Fruit fly (Drosophila melanogaster) whole organism, embryonic: ENCODE data around the gene CG32447.
A peak's percentile ranks its signal among the peaks of the same experiment; 100 is the strongest.

Experiments used
- Atf6 ChIP-seq: fragments of 200-800 bp; sonication (Bioruptor generic); IDR thresholded peaks from 2 replicates; pipeline ENCODE4 v1.3.6; 2022; ENCODE audit warnings: missing biosample characterization, missing genetic modification characterization
- Blimp-1 ChIP-seq: fragments of 200-800 bp; sonication (Bioruptor generic); optimal IDR thresholded peaks from 3 replicates; lab custom pipeline; 2018; ENCODE audit warnings: missing biosample characterization, missing genetic modification characterization, mild to moderate bottlenecking, moderate library complexity, missing genetic modification reagents
- CG10366 ChIP-seq: fragments of 200-800 bp; sonication (Bioruptor generic); IDR thresholded peaks from 2 replicates; pipeline ENCODE4 v1.3.6; 2022; ENCODE audit warnings: missing biosample characterization, missing genetic modification characterization
- CG10959 ChIP-seq: fragments of 200-800 bp; sonication (Bioruptor generic); IDR thresholded peaks from 2 replicates; pipeline ENCODE4 v1.3.6; 2022; ENCODE audit warnings: missing biosample characterization, missing genetic modification characterization
- CG13287 ChIP-seq: fragments of 200-800 bp; sonication (Bioruptor generic); IDR thresholded peaks from 2 replicates; pipeline ENCODE4 v1.3.6; 2022; ENCODE audit warnings: missing biosample characterization, missing genetic modification characterization; ENCODE audit not compliant: partially characterized antibody
- CG14441 ChIP-seq: fragments of 200-800 bp; sonication (Bioruptor generic); IDR thresholded peaks from 2 replicates; pipeline ENCODE4 v1.3.6; 2022; ENCODE audit warnings: missing biosample characterization, missing genetic modification characterization
- CG15269 ChIP-seq: fragments of 200-800 bp; sonication (Bioruptor generic); optimal IDR thresholded peaks from 2 replicates; lab custom pipeline; 2018; ENCODE audit warnings: missing biosample characterization, mild to moderate bottlenecking, missing genetic modification characterization, moderate library complexity
- CG1602 ChIP-seq: fragments of 200-800 bp; sonication (Bioruptor generic); optimal IDR thresholded peaks from 3 replicates; lab custom pipeline; 2016; ENCODE audit warnings: missing biosample characterization, missing genetic modification characterization
- CG17328 ChIP-seq: fragments of 200-800 bp; sonication (Bioruptor generic); IDR thresholded peaks from 2 replicates; pipeline ENCODE4 v1.3.6; 2022; ENCODE audit warnings: missing biosample characterization, missing genetic modification characterization
- CG18476 ChIP-seq: fragments of 200-800 bp; sonication (Bioruptor generic); optimal IDR thresholded peaks from 2 replicates; lab custom pipeline; 2016; ENCODE audit warnings: missing biosample characterization, mild to moderate bottlenecking, missing genetic modification characterization
- CG18599 ChIP-seq: fragments of 200-800 bp; sonication (Bioruptor generic); optimal IDR thresholded peaks from 3 replicates; lab custom pipeline; 2017; ENCODE audit warnings: missing biosample characterization, missing genetic modification characterization, mild to moderate bottlenecking, moderate library complexity, missing genetic modification reagents
- CG2199 ChIP-seq: fragments of 200-800 bp; sonication (Bioruptor generic); IDR thresholded peaks from 3 replicates; pipeline ENCODE4 v1.3.6; 2022; ENCODE audit warnings: missing biosample characterization, missing genetic modification characterization
- CG3838 ChIP-seq: fragments of 200-800 bp; sonication (Bioruptor generic); optimal IDR thresholded peaks from 3 replicates; lab custom pipeline; 2016; ENCODE audit warnings: missing biosample characterization, missing genetic modification characterization
- CG4820 ChIP-seq: fragments of 200-800 bp; sonication (Bioruptor generic); optimal IDR thresholded peaks from 3 replicates; lab custom pipeline; 2016; ENCODE audit warnings: missing biosample characterization, missing genetic modification characterization
- CG6689 ChIP-seq: fragments of 200-800 bp; sonication (Bioruptor generic); IDR thresholded peaks from 2 replicates; pipeline ENCODE4 v1.3.6; 2022; ENCODE audit warnings: missing biosample characterization, missing genetic modification characterization
- CG7271 ChIP-seq: fragments of 200-800 bp; sonication (Bioruptor generic); optimal IDR thresholded peaks from 2 replicates; lab custom pipeline; 2018; ENCODE audit warnings: missing biosample characterization, mild to moderate bottlenecking, missing genetic modification characterization, moderate library complexity
- CG7839 ChIP-seq: fragments of 200-800 bp; sonication (Bioruptor generic); optimal IDR thresholded peaks from 3 replicates; lab custom pipeline; 2018; ENCODE audit warnings: missing biosample characterization, mild to moderate bottlenecking, missing genetic modification characterization, moderate library complexity
- CG8281 ChIP-seq: fragments of 200-800 bp; sonication (Bioruptor generic); optimal IDR thresholded peaks from 2 replicates; lab custom pipeline; 2018; ENCODE audit warnings: missing biosample characterization, mild to moderate bottlenecking, missing genetic modification characterization, moderate library complexity
- CG8359 ChIP-seq: fragments of 200-800 bp; sonication (Bioruptor generic); optimal IDR thresholded peaks from 2 replicates; lab custom pipeline; 2017; ENCODE audit warnings: missing biosample characterization, mild to moderate bottlenecking, missing genetic modification characterization, borderline replicate concordance
- CG8388 ChIP-seq: fragments of 200-800 bp; sonication (Bioruptor generic); optimal IDR thresholded peaks from 2 replicates; lab custom pipeline; 2019; ENCODE audit warnings: missing biosample characterization, mild to moderate bottlenecking, missing genetic modification characterization, moderate library complexity
- CG8924 ChIP-seq: fragments of 200-800 bp; optimal IDR thresholded peaks from 3 replicates; lab custom pipeline; 2019; ENCODE audit warnings: missing biosample characterization, mild to moderate bottlenecking, missing genetic modification characterization, moderate library complexity
- CoRest ChIP-seq: fragments of 200-800 bp; sonication (Bioruptor generic); optimal IDR thresholded peaks from 3 replicates; lab custom pipeline; 2018; ENCODE audit warnings: missing biosample characterization, mild to moderate bottlenecking, missing genetic modification characterization, moderate library complexity
- D19B ChIP-seq: fragments of 200-800 bp; sonication (Bioruptor generic); optimal IDR thresholded peaks from 2 replicates; lab custom pipeline; 2017; ENCODE audit warnings: missing biosample characterization, mild to moderate bottlenecking, missing genetic modification characterization
- Fer1 ChIP-seq: fragments of 200-800 bp; sonication (Bioruptor generic); optimal IDR thresholded peaks from 2 replicates; lab custom pipeline; 2017; ENCODE audit warnings: missing biosample characterization, mild to moderate bottlenecking, missing genetic modification characterization
- HmgD ChIP-seq: fragments of 200-800 bp; sonication (Bioruptor generic); optimal IDR thresholded peaks from 3 replicates; lab custom pipeline; 2016; ENCODE audit warnings: missing biosample characterization, missing genetic modification characterization
- Rfx ChIP-seq: fragments of 200-800 bp; sonication (Bioruptor generic); IDR thresholded peaks from 2 replicates; pipeline ENCODE4 v1.3.6; 2022; ENCODE audit warnings: missing biosample characterization, missing genetic modification characterization
- Side ChIP-seq: fragments of 200-800 bp; sonication (Bioruptor generic); optimal IDR thresholded peaks from 2 replicates; lab custom pipeline; 2016; ENCODE audit warnings: missing biosample characterization, missing genetic modification characterization
- Spps ChIP-seq: fragments of 200-800 bp; sonication (Bioruptor generic); optimal IDR thresholded peaks from 2 replicates; lab custom pipeline; 2018; ENCODE audit warnings: missing biosample characterization, mild to moderate bottlenecking, missing genetic modification characterization
- TFAM ChIP-seq: fragments of 200-800 bp; sonication (Bioruptor generic); optimal IDR thresholded peaks from 2 replicates; lab custom pipeline; 2017; ENCODE audit warnings: missing biosample characterization, missing genetic modification characterization, inconsistent platforms
- ap ChIP-seq: fragments of 200-800 bp; sonication (Bioruptor generic); IDR thresholded peaks from 2 replicates; pipeline ENCODE4 v1.3.6; 2022; ENCODE audit warnings: missing biosample characterization, missing genetic modification characterization
- bbx ChIP-seq: fragments of 200-800 bp; sonication (Bioruptor generic); IDR thresholded peaks from 2 replicates; pipeline ENCODE4 v1.3.6; 2022; ENCODE audit warnings: missing biosample characterization, missing genetic modification characterization; ENCODE audit not compliant: partially characterized antibody
- dm ChIP-seq: fragments of 200-800 bp; sonication (Bioruptor generic); optimal IDR thresholded peaks from 3 replicates; lab custom pipeline; 2016; ENCODE audit warnings: missing biosample characterization, missing genetic modification characterization
- dmrt99B ChIP-seq: fragments of 200-800 bp; sonication (Bioruptor generic); optimal IDR thresholded peaks from 2 replicates; lab custom pipeline; 2018; ENCODE audit warnings: missing biosample characterization, mild to moderate bottlenecking, missing genetic modification characterization, moderate library complexity
- dpn ChIP-seq, 2 experiments: fragments of 200-800 bp; sonication (Bioruptor generic); optimal IDR thresholded peaks; 3 replicates each; lab custom pipeline; 2016; ENCODE audit warnings: missing biosample characterization in 2 of 2, missing genetic modification characterization in 2 of 2
- ewg ChIP-seq: fragments of 200-800 bp; sonication (Bioruptor generic); optimal IDR thresholded peaks from 3 replicates; lab custom pipeline; 2017; ENCODE audit warnings: mild to moderate bottlenecking, missing biosample characterization, missing genetic modification reagents, missing genetic modification characterization
- gce ChIP-seq: fragments of 200-800 bp; sonication (Bioruptor generic); IDR thresholded peaks from 3 replicates; pipeline ENCODE4 v1.3.6; 2022; ENCODE audit warnings: missing biosample characterization, missing genetic modification characterization
- gem ChIP-seq: fragments of 200-800 bp; sonication (Bioruptor generic); optimal IDR thresholded peaks from 2 replicates; lab custom pipeline; 2019; ENCODE audit warnings: missing biosample characterization, mild to moderate bottlenecking, missing genetic modification characterization, moderate library complexity
- grn ChIP-seq: fragments of 200-800 bp; sonication (Bioruptor generic); optimal IDR thresholded peaks from 3 replicates; lab custom pipeline; 2017; ENCODE audit warnings: missing biosample characterization, missing genetic modification characterization
- lmd ChIP-seq: fragments of 200-800 bp; sonication (Bioruptor generic); IDR thresholded peaks from 2 replicates; pipeline ENCODE4 v1.3.6; 2022; ENCODE audit warnings: missing biosample characterization, missing genetic modification characterization
- mld ChIP-seq: fragments of 200-800 bp; sonication (Bioruptor generic); IDR thresholded peaks from 3 replicates; pipeline ENCODE4 v1.3.6; 2022; ENCODE audit warnings: missing biosample characterization, missing genetic modification characterization; ENCODE audit not compliant: partially characterized antibody
- nmo ChIP-seq: fragments of 200-800 bp; sonication (Bioruptor generic); optimal IDR thresholded peaks from 2 replicates; lab custom pipeline; 2018; ENCODE audit warnings: missing biosample characterization, mild to moderate bottlenecking, missing genetic modification characterization, moderate library complexity
- oc ChIP-seq: fragments of 200-800 bp; sonication (Bioruptor generic); optimal IDR thresholded peaks from 2 replicates; lab custom pipeline; 2018; ENCODE audit warnings: missing biosample characterization, mild to moderate bottlenecking, missing genetic modification characterization, moderate library complexity
- pan ChIP-seq, 4 experiments: fragments of >200 bp in 3 of 4; fragments of 200-800 bp in 1 of 4; sonication (Bioruptor generic) in 1 of 4; optimal IDR thresholded peaks in 3 of 4; IDR thresholded peaks in 1 of 4; 2 replicates each; pipeline versions ENCODE4 v1.3.6 to Lab custom; 2017 to 2022; ENCODE audit warnings: missing biosample characterization in 2 of 4, missing genetic modification characterization in 2 of 4, mixed read lengths in 1 of 4
- row ChIP-seq: fragments of 200-800 bp; sonication (Bioruptor generic); IDR thresholded peaks from 3 replicates; pipeline ENCODE4 v1.3.6; 2022; ENCODE audit warnings: missing biosample characterization, missing genetic modification characterization
- ttk ChIP-seq: fragments of 200-800 bp; sonication (Bioruptor generic); IDR thresholded peaks from 2 replicates; pipeline ENCODE4 v2.1.2; 2022; ENCODE audit warnings: missing biosample characterization, missing genetic modification characterization
- unpg ChIP-seq: fragments of 200-800 bp; sonication (Bioruptor generic); optimal IDR thresholded peaks from 3 replicates; lab custom pipeline; 2018; ENCODE audit warnings: missing biosample characterization, mild to moderate bottlenecking, missing genetic modification characterization, moderate library complexity
- wor ChIP-seq: fragments of 200-800 bp; sonication (Bioruptor generic); IDR thresholded peaks from 2 replicates; pipeline ENCODE4 v1.3.6; 2022; ENCODE audit warnings: missing biosample characterization, missing genetic modification characterization

Gene CG32447

dm6 chr3L:21738175-21739016 is 32.2 kb upstream of the CG32447 start, which contains the start of gene CG14567 (continued):
- TF ChIP-seq pan (optimal IDR thresholded peaks at IDR 0.05; lab: Kevin White, UChicago) (no peak), pan (GFP tag; optimal IDR thresholded peaks at IDR 0.05 in 1 of 2, IDR thresholded peaks at IDR 0.05 in 1 of 2) (peak in 1 of 2 experiments; percentile 64), Blimp-1 (peak; percentile 51), nmo (GFP tag; lab: Kevin White, UChicago) (peak; percentile 35), CG15269 (tag; lab: Kevin White, UChicago) (peak; percentile 13), dmrt99B (peak; percentile 67), CoRest (tag; lab: Kevin White, UChicago) (peak; percentile 2), ttk (0 out of 2 replicates have a peak, but pooled peaks have one; percentile 27), CG8359 (GFP tag; lab: Kevin White, UChicago) (no peak), dpn (GFP tag; optimal IDR thresholded peaks at IDR 0.05; lab: Kevin White, UChicago) (peak in 1 of 2 experiments; percentile 8), mld (GFP tag; lab: Robert Waterston, UW) (no peak), CG18476 (no peak), gce (GFP tag; lab: Robert Waterston, UW) (0 out of 3 replicates have a peak, but pooled peaks have one; percentile 42), Rfx (GFP tag; lab: Robert Waterston, UW) (peak; percentile 43; the same call in 1 of the 2 replicates), CG8924 (tag; lab: Kevin White, UChicago) (peak; percentile 1), ewg (GFP tag; lab: Kevin White, UChicago) (peak; percentile 30), CG4820 (GFP tag; lab: Kevin White, UChicago) (peak; percentile 1), CG7271 (tag; lab: Kevin White, UChicago) (no peak), CG10366 (peak; percentile 21; the same call in 1 of the 2 replicates), CG3838 (GFP tag; lab: Kevin White, UChicago) (no peak), wor (GFP tag; lab: Robert Waterston, UW) (no peak), bbx (GFP tag; lab: Robert Waterston, UW) (no peak), CG13287 (no peak), CG17328 (peak; percentile 39; the same call in 1 of the 2 replicates), CG10959 (GFP tag; lab: Robert Waterston, UW) (no peak), dm (GFP tag; lab: Kevin White, UChicago) (no peak), CG8281 (tag; lab: Kevin White, UChicago) (no peak), CG8388 (peak; percentile 31), Fer1 (no peak), Atf6 (GFP tag; lab: Robert Waterston, UW) (peak; percentile 55; the same call in 1 of the 2 replicates), oc (tag; lab: Kevin White, UChicago) (peak; percentile 65), CG1602 (GFP tag; lab: Kevin White, UChicago) (no peak), grn (no peak), HmgD (GFP tag; lab: Kevin White, UChicago) (no peak), Spps (tag; lab: Kevin White, UChicago) (no peak), unpg (GFP tag; lab: Kevin White, UChicago) (peak; percentile 48), Side (GFP tag; lab: Kevin White, UChicago) (no peak), CG14441 (peak; percentile 36; the same call in 1 of the 2 replicates), D19B (no peak), CG2199 (GFP tag; lab: Robert Waterston, UW) (no peak), CG6689 (GFP tag; lab: Robert Waterston, UW) (peak; percentile 30; the same call in 1 of the 2 replicates), ap (GFP tag; lab: Robert Waterston, UW) (peak; percentile 46), CG7839 (tag; lab: Kevin White, UChicago) (peak; percentile 52), TFAM (GFP tag; lab: Kevin White, UChicago) (no peak), CG18599 (GFP tag; lab: Kevin White, UChicago) (peak; percentile 12), row (GFP tag; lab: Robert Waterston, UW) (peak; percentile 46; the same call in 2 of the 3 replicates), gem (peak; percentile 63), lmd (peak; percentile 36; the same call in 1 of the 2 replicates)
